Fruit fly (Drosophila melanogaster) whole organism, embryonic: ENCODE results near the gene CG31875.

Experiments used
- B-H2 ChIP-seq: fragments of 200-800 bp; sonication (Bioruptor generic); optimal IDR thresholded peaks from 2 replicates; lab custom pipeline; 2018; ENCODE audit warnings: missing biosample characterization, mild to moderate bottlenecking, missing genetic modification characterization
- Blimp-1 ChIP-seq: fragments of 200-800 bp; sonication (Bioruptor generic); optimal IDR thresholded peaks from 3 replicates; lab custom pipeline; 2018; ENCODE audit warnings: missing biosample characterization, missing genetic modification characterization, mild to moderate bottlenecking, moderate library complexity, missing genetic modification reagents
- BtbVII ChIP-seq: fragments of 200-800 bp; sonication (Bioruptor generic); optimal IDR thresholded peaks from 3 replicates; lab custom pipeline; 2017; ENCODE audit warnings: missing biosample characterization, mild to moderate bottlenecking, missing genetic modification characterization
- C15 ChIP-seq: fragments of 200-800 bp; sonication (Bioruptor generic); IDR thresholded peaks from 3 replicates; pipeline ENCODE4 v1.3.6; 2022; ENCODE audit warnings: missing biosample characterization, missing genetic modification characterization
- CG11247 ChIP-seq: fragments of 200-800 bp; sonication (Bioruptor generic); IDR thresholded peaks from 2 replicates; pipeline ENCODE4 v1.3.6; 2022; ENCODE audit warnings: missing biosample characterization, missing genetic modification characterization
- CG11560 ChIP-seq: fragments of 200-800 bp; sonication (Bioruptor generic); IDR thresholded peaks from 3 replicates; pipeline ENCODE4 v1.3.6; 2022; ENCODE audit warnings: missing biosample characterization, missing genetic modification characterization
- CG12236 ChIP-seq: fragments of 200-800 bp; sonication (Bioruptor generic); optimal IDR thresholded peaks from 2 replicates; lab custom pipeline; 2016; ENCODE audit warnings: missing biosample characterization, missing genetic modification characterization
- CG12942 ChIP-seq: fragments of 200-800 bp; sonication (Bioruptor generic); optimal IDR thresholded peaks from 3 replicates; lab custom pipeline; 2016; ENCODE audit warnings: missing biosample characterization, missing genetic modification characterization
- CG13424 ChIP-seq: fragments of 200-800 bp; sonication (Bioruptor generic); optimal IDR thresholded peaks from 2 replicates; lab custom pipeline; 2019; ENCODE audit warnings: missing biosample characterization, mild to moderate bottlenecking, missing genetic modification characterization, moderate library complexity
- CG13775 ChIP-seq: fragments of 200-800 bp; sonication (Bioruptor generic); optimal IDR thresholded peaks from 3 replicates; lab custom pipeline; 2017; ENCODE audit warnings: missing biosample characterization, mild to moderate bottlenecking, missing genetic modification characterization
- CG17359 ChIP-seq: fragments of 200-800 bp; sonication (Bioruptor generic); optimal IDR thresholded peaks from 3 replicates; lab custom pipeline; 2018; ENCODE audit warnings: missing biosample characterization, mild to moderate bottlenecking, missing genetic modification characterization, moderate library complexity
- CG1792 ChIP-seq: fragments of 200-800 bp; sonication (Bioruptor generic); optimal IDR thresholded peaks from 2 replicates; lab custom pipeline; 2016; ENCODE audit warnings: missing biosample characterization, missing genetic modification characterization
- CG18476 ChIP-seq: fragments of 200-800 bp; sonication (Bioruptor generic); optimal IDR thresholded peaks from 2 replicates; lab custom pipeline; 2016; ENCODE audit warnings: missing biosample characterization, mild to moderate bottlenecking, missing genetic modification characterization
- CG34376 ChIP-seq: fragments of 200-800 bp; sonication (Bioruptor generic); optimal IDR thresholded peaks from 2 replicates; lab custom pipeline; 2018; ENCODE audit warnings: missing biosample characterization, mild to moderate bottlenecking, missing genetic modification characterization
- CG34422 ChIP-seq: fragments of 200-800 bp; sonication (Bioruptor generic); IDR thresholded peaks from 3 replicates; pipeline ENCODE4 v1.3.6; 2022; ENCODE audit warnings: missing biosample characterization, missing genetic modification characterization
- CG3838 ChIP-seq: fragments of 200-800 bp; sonication (Bioruptor generic); optimal IDR thresholded peaks from 3 replicates; lab custom pipeline; 2016; ENCODE audit warnings: missing biosample characterization, missing genetic modification characterization
- CG4328 ChIP-seq: fragments of 200-800 bp; sonication (Bioruptor generic); optimal IDR thresholded peaks from 3 replicates; lab custom pipeline; 2017; ENCODE audit warnings: missing biosample characterization, missing genetic modification reagents, missing genetic modification characterization
- CG7556 ChIP-seq: fragments of 200-800 bp; sonication (Bioruptor generic); optimal IDR thresholded peaks from 2 replicates; lab custom pipeline; 2017; ENCODE audit warnings: missing biosample characterization, mild to moderate bottlenecking, missing genetic modification characterization
- CG8478 ChIP-seq: fragments of >200 bp; optimal IDR thresholded peaks from 2 replicates; lab custom pipeline; 2018
- CG9609 ChIP-seq: fragments of 200-800 bp; sonication (Bioruptor generic); optimal IDR thresholded peaks from 3 replicates; lab custom pipeline; 2016; ENCODE audit warnings: missing biosample characterization, missing genetic modification characterization
- CG9797 ChIP-seq: fragments of 200-800 bp; sonication (Bioruptor generic); optimal IDR thresholded peaks from 3 replicates; lab custom pipeline; 2018; ENCODE audit warnings: missing biosample characterization, mild to moderate bottlenecking, missing genetic modification characterization
- Chrac-16 ChIP-seq: fragments of 200-800 bp; sonication (Bioruptor generic); optimal IDR thresholded peaks from 3 replicates; lab custom pipeline; 2016; ENCODE audit warnings: missing biosample characterization, missing genetic modification characterization
- E2f1 ChIP-seq: fragments of 200-800 bp; sonication (Bioruptor generic); IDR thresholded peaks from 2 replicates; pipeline ENCODE4 v1.3.6; 2022; ENCODE audit warnings: missing biosample characterization, missing genetic modification characterization
- Ets97D ChIP-seq: fragments of 200-800 bp; sonication (Bioruptor generic); optimal IDR thresholded peaks from 3 replicates; lab custom pipeline; 2016; ENCODE audit warnings: missing biosample characterization, missing genetic modification characterization
- HLH54F ChIP-seq: fragments of 200-800 bp; sonication (Bioruptor generic); optimal IDR thresholded peaks from 3 replicates; lab custom pipeline; 2016; ENCODE audit warnings: missing biosample characterization, missing genetic modification characterization
- HmgZ ChIP-seq: fragments of 200-800 bp; sonication (Bioruptor generic); optimal IDR thresholded peaks from 2 replicates; lab custom pipeline; 2018; ENCODE audit warnings: missing biosample characterization, mild to moderate bottlenecking, missing genetic modification characterization
- NC2β ChIP-seq: fragments of 200-800 bp; sonication (Bioruptor generic); optimal IDR thresholded peaks from 2 replicates; lab custom pipeline; 2016; ENCODE audit warnings: missing biosample characterization, missing genetic modification characterization
- NK7.1 ChIP-seq: fragments of 200-800 bp; sonication (Bioruptor generic); optimal IDR thresholded peaks from 3 replicates; lab custom pipeline; 2016; ENCODE audit warnings: missing biosample characterization, missing genetic modification characterization
- Ravus ChIP-seq: fragments of 200-800 bp; sonication (Bioruptor generic); IDR thresholded peaks from 2 replicates; pipeline ENCODE4 v1.3.6; 2022; ENCODE audit warnings: missing biosample characterization, missing genetic modification characterization
- Sry-β ChIP-seq: fragments of 200-800 bp; sonication (Bioruptor generic); optimal IDR thresholded peaks from 2 replicates; lab custom pipeline; 2018; ENCODE audit warnings: missing biosample characterization, mild to moderate bottlenecking, missing genetic modification characterization, moderate library complexity
- ase ChIP-seq: fragments of 200-800 bp; sonication (Bioruptor generic); IDR thresholded peaks from 3 replicates; pipeline ENCODE4 v1.3.6; 2022; ENCODE audit warnings: missing biosample characterization, missing genetic modification characterization
- caup ChIP-seq: fragments of 200-800 bp; sonication (Bioruptor generic); optimal IDR thresholded peaks from 3 replicates; lab custom pipeline; 2017; ENCODE audit warnings: missing biosample characterization, mild to moderate bottlenecking, missing genetic modification characterization, moderate library complexity; ENCODE audit not compliant: severe bottlenecking
- croc ChIP-seq: fragments of 200-800 bp; sonication (Bioruptor generic); conservative IDR thresholded peaks from 3 replicates; pipeline ENCODE4 v1.3.6; 2022; ENCODE audit warnings: missing biosample characterization, missing genetic modification characterization
- cwo ChIP-seq: fragments of 200-800 bp; sonication (Bioruptor generic); optimal IDR thresholded peaks from 3 replicates; lab custom pipeline; 2017; ENCODE audit warnings: missing biosample characterization, missing genetic modification characterization, mild to moderate bottlenecking, moderate library complexity, missing genetic modification reagents
- dpn ChIP-seq, 2 experiments: fragments of 200-800 bp; sonication (Bioruptor generic); optimal IDR thresholded peaks; 3 replicates each; lab custom pipeline; 2016; ENCODE audit warnings: missing biosample characterization in 2 of 2, missing genetic modification characterization in 2 of 2
- grau ChIP-seq: fragments of 200-800 bp; optimal IDR thresholded peaks from 3 replicates; lab custom pipeline; 2019; ENCODE audit warnings: missing biosample characterization, mild to moderate bottlenecking, missing genetic modification characterization, moderate library complexity
- gsb-n ChIP-seq: fragments of 200-800 bp; sonication (Bioruptor generic); optimal IDR thresholded peaks from 3 replicates; lab custom pipeline; 2018; ENCODE audit warnings: missing biosample characterization, mild to moderate bottlenecking, missing genetic modification characterization
- hth ChIP-seq: fragments of >200 bp; optimal IDR thresholded peaks from 2 replicates; lab custom pipeline; 2017; ENCODE audit warnings: inconsistent platforms
- inv ChIP-seq: fragments of 200-800 bp; sonication (Bioruptor generic); IDR thresholded peaks from 2 replicates; pipeline ENCODE4 v1.3.6; 2022; ENCODE audit warnings: missing biosample characterization, missing genetic modification characterization; ENCODE audit not compliant: partially characterized antibody
- jumu ChIP-seq: fragments of 200-800 bp; sonication (Bioruptor generic); optimal IDR thresholded peaks from 3 replicates; lab custom pipeline; 2016; ENCODE audit warnings: missing biosample characterization, missing genetic modification characterization
- kay ChIP-seq: fragments of 200-800 bp; sonication (Bioruptor generic); optimal IDR thresholded peaks from 2 replicates; lab custom pipeline; 2016; ENCODE audit warnings: missing biosample characterization, missing genetic modification characterization
- lmd ChIP-seq: fragments of 200-800 bp; sonication (Bioruptor generic); IDR thresholded peaks from 2 replicates; pipeline ENCODE4 v1.3.6; 2022; ENCODE audit warnings: missing biosample characterization, missing genetic modification characterization
- maf-S ChIP-seq: fragments of 200-800 bp; sonication (Bioruptor generic); optimal IDR thresholded peaks from 2 replicates; lab custom pipeline; 2016; ENCODE audit warnings: missing biosample characterization, missing genetic modification characterization
- nerfin-1 ChIP-seq: fragments of 200-800 bp; sonication (Bioruptor generic); optimal IDR thresholded peaks from 3 replicates; lab custom pipeline; 2019; ENCODE audit warnings: missing biosample characterization, mild to moderate bottlenecking, missing genetic modification characterization, moderate library complexity
- seq ChIP-seq: fragments of 200-800 bp; sonication (Bioruptor generic); IDR thresholded peaks from 2 replicates; pipeline ENCODE4 v1.3.6; 2022; ENCODE audit warnings: missing biosample characterization, missing genetic modification characterization
- slbo ChIP-seq: fragments of 200-800 bp; sonication (Bioruptor generic); IDR thresholded peaks from 2 replicates; pipeline ENCODE4 v1.3.6; 2022; ENCODE audit warnings: missing biosample characterization, missing genetic modification characterization
- tin ChIP-seq: fragments of 200-800 bp; sonication (Bioruptor generic); optimal IDR thresholded peaks from 3 replicates; lab custom pipeline; 2016; ENCODE audit warnings: missing biosample characterization, missing genetic modification characterization
- tll ChIP-seq, 2 experiments: fragments of 200-800 bp in 1 of 2; fragments of >200 bp in 1 of 2; sonication (Bioruptor generic) in 1 of 2; optimal IDR thresholded peaks; 2 replicates each; lab custom pipeline; 2017 to 2019; ENCODE audit warnings: missing biosample characterization in 2 of 2, missing genetic modification characterization in 2 of 2, mild to moderate bottlenecking in 1 of 2, moderate library complexity in 1 of 2
- wor ChIP-seq: fragments of 200-800 bp; sonication (Bioruptor generic); IDR thresholded peaks from 2 replicates; pipeline ENCODE4 v1.3.6; 2022; ENCODE audit warnings: missing biosample characterization, missing genetic modification characterization
- zfh1 ChIP-seq: fragments of 200-800 bp; sonication (Bioruptor generic); IDR thresholded peaks from 3 replicates; pipeline ENCODE4 v1.3.6; 2022; ENCODE audit warnings: missing biosample characterization, missing genetic modification characterization

The CG31875 gene

DNA sequence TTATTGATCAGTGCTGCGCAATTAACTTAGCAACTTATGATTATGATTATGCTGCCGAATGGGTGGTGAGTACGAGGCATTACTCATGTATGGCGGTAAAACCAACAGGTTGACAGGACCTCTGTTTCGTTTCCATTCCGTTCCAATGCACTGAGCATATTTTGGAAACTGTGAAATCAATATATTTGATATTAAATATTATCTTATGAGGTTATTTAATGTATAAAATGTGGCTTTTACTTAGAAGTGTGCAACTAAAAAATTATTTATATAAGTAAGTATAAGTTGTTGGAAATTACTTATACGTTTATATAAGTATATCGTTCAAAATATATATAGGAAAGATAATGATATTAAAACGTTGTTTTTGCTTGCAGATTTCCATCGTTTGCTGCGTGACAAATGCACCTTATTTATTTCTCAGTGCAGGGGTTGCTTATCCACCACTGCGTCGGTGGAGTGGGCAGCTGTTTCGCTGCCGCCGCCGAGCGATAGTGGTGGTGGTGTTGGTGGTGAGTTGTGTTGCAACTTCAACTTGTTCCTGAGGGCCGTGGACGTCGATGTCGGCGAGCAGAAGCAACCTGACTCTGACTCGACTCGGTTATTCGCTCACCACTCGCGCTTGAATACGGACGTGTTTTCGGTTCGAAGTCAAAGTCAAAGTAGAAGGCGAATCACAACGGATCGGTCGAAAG, 18.3 kb downstream of the CG31875 start, which contains the start of gene bib (continued):
- no peak for TF ChIP-seq CG1792
- TF ChIP-seq tll (GFP tag; optimal IDR thresholded peaks at IDR 0.05; lab: Kevin White, UChicago), result peak in 1 of 2 experiments; percentile 92
- TF ChIP-seq CG13424 (tag; lab: Kevin White, UChicago), result peak; percentile 86
- TF ChIP-seq zfh1 (GFP tag; lab: Robert Waterston, UW), result peak; percentile 69; the same call in 2 of the 3 replicates
- peak; percentile 95 for TF ChIP-seq CG7556 (GFP tag; lab: Kevin White, UChicago)
- peak; percentile 32 for TF ChIP-seq CG9797
- TF ChIP-seq Chrac-16 (GFP tag; lab: Kevin White, UChicago), result peak; percentile 83
- 0 out of 3 replicates have a peak, but pooled peaks have one; percentile 61 for TF ChIP-seq ase (GFP tag; lab: Robert Waterston, UW)
- TF ChIP-seq CG18476 (GFP tag; lab: Kevin White, UChicago), result peak; percentile 61
- peak; percentile 53 for TF ChIP-seq NC2β
- TF ChIP-seq jumu (GFP tag; lab: Kevin White, UChicago), result no peak
- peak; percentile 66 for TF ChIP-seq croc (GFP tag; lab: Robert Waterston, UW)
- peak; percentile 68 for TF ChIP-seq slbo (GFP tag; lab: Robert Waterston, UW)
- peak; percentile 48 for TF ChIP-seq CG3838 (GFP tag; lab: Kevin White, UChicago)
- TF ChIP-seq lmd, result peak; percentile 74
- peak; percentile 83 for TF ChIP-seq CG17359
- TF ChIP-seq CG9609 (GFP tag; lab: Kevin White, UChicago), result no peak
- TF ChIP-seq Ravus (GFP tag; lab: Robert Waterston, UW), result peak; percentile 34
- peak; percentile 80 for TF ChIP-seq cwo
- TF ChIP-seq CG8478 (lab: Kevin White, UChicago), result no peak
- TF ChIP-seq CG11247 (GFP tag; lab: Robert Waterston, UW), result no peak
- TF ChIP-seq wor (GFP tag; lab: Robert Waterston, UW), result peak; percentile 40; the same call in 1 of the 2 replicates
- TF ChIP-seq Sry-β, result peak; percentile 85
- TF ChIP-seq Blimp-1 (GFP tag; lab: Kevin White, UChicago), result peak; percentile 86
- TF ChIP-seq BtbVII (GFP tag; lab: Kevin White, UChicago), result peak; percentile 74
- peak; percentile 27 for TF ChIP-seq HmgZ
- no peak for TF ChIP-seq hth
- no peak for TF ChIP-seq CG12236 (GFP tag; lab: Kevin White, UChicago)
- TF ChIP-seq tin (GFP tag; lab: Kevin White, UChicago), result peak; percentile 85
- TF ChIP-seq CG34422 (GFP tag; lab: Robert Waterston, UW), result peak; percentile 37; the same call in 1 of the 3 replicates
- TF ChIP-seq gsb-n (tag; lab: Kevin White, UChicago), result peak; percentile 89
- no peak for TF ChIP-seq C15 (GFP tag; lab: Robert Waterston, UW)
- TF ChIP-seq CG12942, result peak; percentile 58
- peak; percentile 19 for TF ChIP-seq HLH54F (GFP tag; lab: Kevin White, UChicago)
- TF ChIP-seq NK7.1, result no peak
- no peak for TF ChIP-seq inv (GFP tag; lab: Robert Waterston, UW)
- TF ChIP-seq dpn (GFP tag; optimal IDR thresholded peaks at IDR 0.05; lab: Kevin White, UChicago), result peak; percentile 1 to 82
- peak; percentile 78 for TF ChIP-seq CG4328 (GFP tag; lab: Kevin White, UChicago)
- TF ChIP-seq grau, result peak; percentile 87
- no peak for TF ChIP-seq CG11560 (tag; lab: Robert Waterston, UW)
- TF ChIP-seq caup (GFP tag; lab: Kevin White, UChicago), result peak; percentile 79
- TF ChIP-seq B-H2, result no peak
- peak; percentile 22 for TF ChIP-seq CG34376 (GFP tag; lab: Kevin White, UChicago)
- TF ChIP-seq maf-S (GFP tag; lab: Kevin White, UChicago), result peak; percentile 1
- peak; percentile 53 for TF ChIP-seq kay (GFP tag; lab: Kevin White, UChicago)
- TF ChIP-seq seq (GFP tag; lab: Robert Waterston, UW), result peak; percentile 49; the same call in 1 of the 2 replicates
- TF ChIP-seq nerfin-1 (tag; lab: Kevin White, UChicago), result peak; percentile 77
- peak; percentile 91 for TF ChIP-seq CG13775 (GFP tag; lab: Kevin White, UChicago)
- TF ChIP-seq Ets97D (GFP tag; lab: Kevin White, UChicago), result peak; percentile 30
- TF ChIP-seq E2f1 (GFP tag; lab: Robert Waterston, UW), result peak; percentile 66
